Fruit fly (Drosophila melanogaster) whole organism, embryonic: ENCODE results near the gene Rcd2.

Experiments
- ATbp ChIP-seq: fragments of 200-800 bp; sonication (Bioruptor generic); optimal IDR thresholded peaks from 2 replicates; lab custom pipeline; 2017; ENCODE audit warnings: missing biosample characterization, mild to moderate bottlenecking, missing genetic modification characterization, missing genetic modification reagents
- Antp ChIP-seq: fragments of 200-800 bp; sonication (Bioruptor generic); optimal IDR thresholded peaks from 3 replicates; lab custom pipeline; 2016; ENCODE audit warnings: missing biosample characterization, missing genetic modification characterization
- Awh ChIP-seq: fragments of 200-800 bp; sonication (Bioruptor generic); IDR thresholded peaks from 2 replicates; pipeline ENCODE4, ENCODE4 v1.3.6; 2022; ENCODE audit warnings: missing biosample characterization, missing genetic modification characterization
- CG10462 ChIP-seq: fragments of 200-800 bp; sonication (Bioruptor generic); optimal IDR thresholded peaks from 2 replicates; lab custom pipeline; 2016; ENCODE audit warnings: missing biosample characterization, missing genetic modification characterization
- CG10565 ChIP-seq: fragments of 200-800 bp; sonication (Bioruptor generic); optimal IDR thresholded peaks from 3 replicates; lab custom pipeline; 2016; ENCODE audit warnings: missing biosample characterization, mild to moderate bottlenecking, missing genetic modification characterization
- CG12391 ChIP-seq: fragments of 200-800 bp; sonication (Bioruptor generic); optimal IDR thresholded peaks from 3 replicates; lab custom pipeline; 2018; ENCODE audit warnings: missing biosample characterization, mild to moderate bottlenecking, missing genetic modification characterization, moderate library complexity
- CG14710 ChIP-seq: fragments of 200-800 bp; sonication (Bioruptor generic); optimal IDR thresholded peaks from 3 replicates; lab custom pipeline; 2019; ENCODE audit warnings: missing biosample characterization, mild to moderate bottlenecking, missing genetic modification characterization, moderate library complexity
- CG1529 ChIP-seq: fragments of 200-800 bp; sonication (Bioruptor generic); optimal IDR thresholded peaks from 3 replicates; lab custom pipeline; 2018; ENCODE audit warnings: missing biosample characterization, missing genetic modification characterization
- CG15601 ChIP-seq: fragments of 200-800 bp; sonication (Bioruptor generic); optimal IDR thresholded peaks from 3 replicates; lab custom pipeline; 2019; ENCODE audit warnings: missing biosample characterization, mild to moderate bottlenecking, missing genetic modification characterization, moderate library complexity
- CG18262 ChIP-seq: fragments of 200-800 bp; optimal IDR thresholded peaks from 3 replicates; lab custom pipeline; 2019; ENCODE audit warnings: missing biosample characterization, mild to moderate bottlenecking, missing genetic modification characterization, moderate library complexity
- CG2712 ChIP-seq: fragments of 200-800 bp; optimal IDR thresholded peaks from 3 replicates; lab custom pipeline; 2019; ENCODE audit warnings: missing biosample characterization, mild to moderate bottlenecking, missing genetic modification characterization, moderate library complexity
- CG5953 ChIP-seq: fragments of 200-800 bp; sonication (Bioruptor generic); IDR thresholded peaks from 2 replicates; pipeline ENCODE4 v1.3.6; 2022; ENCODE audit warnings: missing biosample characterization, missing genetic modification characterization
- CG6254 ChIP-seq: fragments of 200-800 bp; sonication (Bioruptor generic); optimal IDR thresholded peaks from 3 replicates; lab custom pipeline; 2017; ENCODE audit warnings: mild to moderate bottlenecking, missing biosample characterization, missing genetic modification reagents, missing genetic modification characterization
- CG7786 ChIP-seq: fragments of 200-800 bp; sonication (Bioruptor generic); optimal IDR thresholded peaks from 2 replicates; lab custom pipeline; 2016; ENCODE audit warnings: missing biosample characterization, missing genetic modification characterization
- CG8290 ChIP-seq, 3 experiments: fragments of 200-800 bp; sonication (Bioruptor generic); optimal IDR thresholded peaks; 2 replicates each; lab custom pipeline; 2016 to 2019; ENCODE audit warnings: missing biosample characterization in 3 of 3, missing genetic modification characterization in 3 of 3, mild to moderate bottlenecking in 2 of 3, moderate library complexity in 1 of 3
- CG8388 ChIP-seq: fragments of 200-800 bp; sonication (Bioruptor generic); optimal IDR thresholded peaks from 2 replicates; lab custom pipeline; 2019; ENCODE audit warnings: missing biosample characterization, mild to moderate bottlenecking, missing genetic modification characterization, moderate library complexity
- CG8765 ChIP-seq: fragments of 200-800 bp; sonication (Bioruptor generic); IDR thresholded peaks from 2 replicates; pipeline ENCODE4 v1.3.6; 2022; ENCODE audit warnings: missing biosample characterization, missing genetic modification characterization
- Chrac-16 ChIP-seq: fragments of 200-800 bp; sonication (Bioruptor generic); optimal IDR thresholded peaks from 3 replicates; lab custom pipeline; 2016; ENCODE audit warnings: missing biosample characterization, missing genetic modification characterization
- Doc3 ChIP-seq: fragments of 200-800 bp; sonication (Bioruptor generic); IDR thresholded peaks from 3 replicates; pipeline ENCODE4 v1.3.6; 2022; ENCODE audit warnings: missing biosample characterization, missing genetic modification characterization; ENCODE audit not compliant: partially characterized antibody
- HLH4C ChIP-seq: fragments of 200-800 bp; sonication (Bioruptor generic); IDR thresholded peaks from 3 replicates; pipeline ENCODE4 v1.3.6; 2022; ENCODE audit warnings: missing biosample characterization, missing genetic modification characterization; ENCODE audit not compliant: partially characterized antibody
- Hand ChIP-seq: fragments of 200-800 bp; sonication (Bioruptor generic); optimal IDR thresholded peaks from 2 replicates; lab custom pipeline; 2017; ENCODE audit warnings: mild to moderate bottlenecking, missing biosample characterization, missing genetic modification reagents, missing genetic modification characterization
- NC2β ChIP-seq: fragments of 200-800 bp; sonication (Bioruptor generic); optimal IDR thresholded peaks from 2 replicates; lab custom pipeline; 2016; ENCODE audit warnings: missing biosample characterization, missing genetic modification characterization
- Oli ChIP-seq: fragments of 200-800 bp; sonication (Bioruptor generic); optimal IDR thresholded peaks from 2 replicates; lab custom pipeline; 2018; ENCODE audit warnings: missing biosample characterization, mild to moderate bottlenecking, missing genetic modification characterization, moderate library complexity
- Scr ChIP-seq: fragments of 200-800 bp; sonication (Bioruptor generic); IDR thresholded peaks from 2 replicates; pipeline ENCODE4 v1.3.6; 2022; ENCODE audit warnings: missing biosample characterization, missing genetic modification characterization; ENCODE audit not compliant: partially characterized antibody
- Side ChIP-seq: fragments of 200-800 bp; sonication (Bioruptor generic); optimal IDR thresholded peaks from 2 replicates; lab custom pipeline; 2016; ENCODE audit warnings: missing biosample characterization, missing genetic modification characterization
- Xbp1 ChIP-seq: fragments of 200-800 bp; sonication (Bioruptor generic); optimal IDR thresholded peaks from 3 replicates; lab custom pipeline; 2016; ENCODE audit warnings: missing biosample characterization, mild to moderate bottlenecking, missing genetic modification characterization
- abd-A ChIP-seq: fragments of 200-800 bp; sonication (Bioruptor generic); optimal IDR thresholded peaks from 3 replicates; lab custom pipeline; 2019; ENCODE audit warnings: missing biosample characterization, mild to moderate bottlenecking, missing genetic modification characterization, moderate library complexity
- bsh ChIP-seq, 2 experiments: fragments of 200-800 bp; sonication (Bioruptor generic); optimal IDR thresholded peaks; 2 replicates each; lab custom pipeline; 2017 to 2018; ENCODE audit warnings: mild to moderate bottlenecking in 2 of 2, missing biosample characterization in 2 of 2, missing genetic modification characterization in 2 of 2, moderate library complexity in 1 of 2
- chn ChIP-seq: fragments of 200-800 bp; sonication (Bioruptor generic); optimal IDR thresholded peaks from 2 replicates; lab custom pipeline; 2016; ENCODE audit warnings: missing biosample characterization, missing genetic modification characterization
- corto ChIP-seq: fragments of 200-800 bp; sonication (Bioruptor generic); optimal IDR thresholded peaks from 2 replicates; lab custom pipeline; 2016; ENCODE audit warnings: missing biosample characterization, mild to moderate bottlenecking, missing genetic modification characterization, moderate library complexity
- disco-r ChIP-seq: fragments of 200-800 bp; sonication (Bioruptor generic); optimal IDR thresholded peaks from 2 replicates; lab custom pipeline; 2016; ENCODE audit warnings: missing biosample characterization, missing genetic modification characterization
- fd96Cb ChIP-seq: fragments of 200-800 bp; sonication (Bioruptor generic); optimal IDR thresholded peaks from 2 replicates; lab custom pipeline; 2018; ENCODE audit warnings: missing biosample characterization, mild to moderate bottlenecking, missing genetic modification characterization, moderate library complexity
- grn ChIP-seq: fragments of 200-800 bp; sonication (Bioruptor generic); optimal IDR thresholded peaks from 3 replicates; lab custom pipeline; 2017; ENCODE audit warnings: missing biosample characterization, missing genetic modification characterization
- lbe ChIP-seq: fragments of 200-800 bp; sonication (Bioruptor generic); optimal IDR thresholded peaks from 2 replicates; lab custom pipeline; 2016; ENCODE audit warnings: missing biosample characterization, mild to moderate bottlenecking, missing genetic modification characterization
- mirr ChIP-seq: fragments of 200-800 bp; sonication (Bioruptor generic); optimal IDR thresholded peaks from 3 replicates; lab custom pipeline; 2018; ENCODE audit warnings: missing biosample characterization, mild to moderate bottlenecking, missing genetic modification characterization
- nom ChIP-seq: fragments of 200-800 bp; sonication (Bioruptor generic); optimal IDR thresholded peaks from 2 replicates; lab custom pipeline; 2017; ENCODE audit warnings: missing biosample characterization, missing genetic modification characterization, mild to moderate bottlenecking, moderate library complexity, missing genetic modification reagents
- pho ChIP-seq: fragments of 200-800 bp; sonication (Bioruptor generic); optimal IDR thresholded peaks from 2 replicates; lab custom pipeline; 2016; ENCODE audit warnings: missing biosample characterization, missing genetic modification characterization
- phol ChIP-seq: fragments of 200-800 bp; sonication (Bioruptor generic); optimal IDR thresholded peaks from 3 replicates; lab custom pipeline; 2018; ENCODE audit warnings: missing biosample characterization, mild to moderate bottlenecking, missing genetic modification characterization, moderate library complexity
- prd ChIP-seq, 3 experiments: fragments of >200 bp in 2 of 3; fragments of 200-800 bp in 1 of 3; sonication (Bioruptor generic) in 1 of 3; optimal IDR thresholded peaks in 2 of 3; IDR thresholded peaks in 1 of 3; 2 replicates in 2 of 3; 3 replicates in 1 of 3; pipeline versions ENCODE4 v1.3.6 to Lab custom; 2017 to 2022; ENCODE audit warnings: missing biosample characterization in 1 of 3, missing genetic modification characterization in 1 of 3
- sens ChIP-seq: fragments of 200-800 bp; sonication (Bioruptor generic); peaks from one replicate; lab custom pipeline; 2016; ENCODE audit warnings: missing biosample characterization, missing genetic modification characterization
- sisA ChIP-seq: fragments of 200-800 bp; sonication (Bioruptor generic); IDR thresholded peaks from 2 replicates; pipeline ENCODE4 v1.3.6; 2022; ENCODE audit warnings: missing biosample characterization, missing genetic modification characterization
- sna ChIP-seq: fragments of 200-800 bp; sonication (Bioruptor generic); IDR thresholded peaks from 2 replicates; pipeline ENCODE4 v1.3.6; 2022; ENCODE audit warnings: missing biosample characterization, missing genetic modification characterization; ENCODE audit not compliant: partially characterized antibody
- sqz ChIP-seq: fragments of 200-800 bp; sonication (Bioruptor generic); optimal IDR thresholded peaks from 3 replicates; lab custom pipeline; 2018; ENCODE audit warnings: missing biosample characterization, mild to moderate bottlenecking, missing genetic modification characterization
- sr ChIP-seq: fragments of 200-800 bp; sonication (Bioruptor generic); IDR thresholded peaks from 3 replicates; pipeline ENCODE4 v1.3.6; 2022; ENCODE audit warnings: missing biosample characterization, missing genetic modification characterization
- tio ChIP-seq: fragments of 200-800 bp; sonication (Bioruptor generic); optimal IDR thresholded peaks from 2 replicates; lab custom pipeline; 2017; ENCODE audit warnings: missing biosample characterization, missing genetic modification characterization, inconsistent platforms
- vvl ChIP-seq: fragments of 200-800 bp; sonication (Bioruptor generic); IDR thresholded peaks from 2 replicates; pipeline ENCODE4 v1.3.6; 2022; ENCODE audit warnings: missing biosample characterization, missing genetic modification characterization
- zfh1 ChIP-seq: fragments of 200-800 bp; sonication (Bioruptor generic); IDR thresholded peaks from 3 replicates; pipeline ENCODE4 v1.3.6; 2022; ENCODE audit warnings: missing biosample characterization, missing genetic modification characterization

The Rcd2 gene

DNA sequence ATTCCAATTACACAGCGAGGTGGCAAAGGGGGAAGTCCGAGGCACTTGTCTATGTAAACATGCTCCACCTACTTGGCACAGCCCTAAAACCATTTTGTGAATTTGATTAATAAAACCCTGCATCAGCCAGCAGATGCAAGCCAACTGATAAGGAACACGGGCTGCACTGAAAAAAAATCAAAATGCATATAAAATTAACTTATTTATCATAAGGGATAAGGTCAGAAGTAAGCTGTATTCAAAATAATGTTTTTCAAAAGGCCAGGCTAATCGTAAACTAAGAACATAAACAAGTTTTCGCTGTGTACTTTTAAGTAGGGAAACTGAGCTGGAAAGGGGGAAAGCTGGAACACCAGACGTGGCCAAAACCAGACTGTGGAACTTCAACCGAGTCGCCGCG lies 11.6 kb upstream of the Rcd2 start (continued):
- TF ChIP-seq CG14710 (peak; percentile 3), CG18262 (tag; lab: Kevin White, UChicago) (peak; percentile 25), ATbp (GFP tag; lab: Kevin White, UChicago) (peak; percentile 42), NC2β (GFP tag; lab: Kevin White, UChicago) (no peak), CG12391 (tag; lab: Kevin White, UChicago) (peak; percentile 2), mirr (GFP tag; lab: Kevin White, UChicago) (no peak), sens (GFP tag; lab: Kevin White, UChicago) (peak; percentile 68), Xbp1 (GFP tag; lab: Kevin White, UChicago) (peak; percentile 3), fd96Cb (tag; lab: Kevin White, UChicago) (peak; percentile 25), sisA (GFP tag; lab: Robert Waterston, UW) (peak; percentile 7; the same call in 1 of the 2 replicates), CG6254 (GFP tag; lab: Kevin White, UChicago) (peak; percentile 18), Side (GFP tag; lab: Kevin White, UChicago) (no peak), sr (GFP tag; lab: Robert Waterston, UW) (no peak), chn (GFP tag; lab: Kevin White, UChicago) (peak; percentile 5), Oli (tag; lab: Kevin White, UChicago) (peak; percentile 9), Chrac-16 (GFP tag; lab: Kevin White, UChicago) (no peak), phol (tag; lab: Kevin White, UChicago) (peak; percentile 12), CG8765 (GFP tag; lab: Robert Waterston, UW) (no peak), zfh1 (GFP tag; lab: Robert Waterston, UW) (peak; percentile 9; the same call in 1 of the 3 replicates), CG2712 (peak; percentile 48)

dm6 chr3L:20549358-20549757 lies 9.1 kb upstream of the Rcd2 start:
- TF ChIP-seq pho (GFP tag; lab: Kevin White, UChicago), result no peak
- TF ChIP-seq lbe (GFP tag; lab: Kevin White, UChicago), result peak; percentile 37
- TF ChIP-seq prd (optimal IDR thresholded peaks at IDR 0.05; lab: Kevin White, UChicago), result no peak
- TF ChIP-seq prd (GFP tag; IDR thresholded peaks at IDR 0.05; lab: Robert Waterston, UW), result no peak
- no peak for TF ChIP-seq CG10565
- TF ChIP-seq bsh (GFP tag; optimal IDR thresholded peaks at IDR 0.05; lab: Kevin White, UChicago), result peak in 1 of 2 experiments; percentile 24
- no peak for TF ChIP-seq CG15601
- TF ChIP-seq corto (GFP tag; lab: Kevin White, UChicago), result peak; percentile 45
- TF ChIP-seq grn, result peak; percentile 24
- TF ChIP-seq nom (GFP tag; lab: Kevin White, UChicago), result peak; percentile 17
- TF ChIP-seq CG7786 (GFP tag; lab: Kevin White, UChicago), result no peak

dm6 chr3L:20548201-20548854 lies 8.1 kb upstream of the Rcd2 start:
- TF ChIP-seq CG10462 (GFP tag; lab: Kevin White, UChicago), result no peak
- no peak for TF ChIP-seq CG1529 (GFP tag; lab: Kevin White, UChicago)
- TF ChIP-seq sqz (GFP tag; lab: Kevin White, UChicago), result peak; percentile 24
- TF ChIP-seq vvl, result peak; percentile 46
- TF ChIP-seq Scr (GFP tag; lab: Robert Waterston, UW), result no peak
- no peak for TF ChIP-seq tio (GFP tag; lab: Kevin White, UChicago)
- TF ChIP-seq Antp (GFP tag; lab: Kevin White, UChicago), result no peak
- no peak for TF ChIP-seq CG8388 (GFP tag; lab: Kevin White, UChicago)
- TF ChIP-seq Awh (GFP tag; lab: Robert Waterston, UW), result peak; percentile 73
- no peak for TF ChIP-seq sna (GFP tag; lab: Robert Waterston, UW)
- no peak for TF ChIP-seq disco-r (GFP tag; lab: Kevin White, UChicago)
- TF ChIP-seq CG5953 (GFP tag; lab: Robert Waterston, UW), result no peak
- TF ChIP-seq CG8290 (GFP tag; optimal IDR thresholded peaks at IDR 0.05; lab: Kevin White, UChicago), result no peak
- TF ChIP-seq CG8290 (tag; optimal IDR thresholded peaks at IDR 0.05; lab: Kevin White, UChicago), result no peak
- no peak for TF ChIP-seq Hand
- peak; percentile 81 for TF ChIP-seq abd-A (tag; lab: Kevin White, UChicago)
- TF ChIP-seq Doc3 (GFP tag; lab: Robert Waterston, UW), result no peak
- no peak for TF ChIP-seq HLH4C (GFP tag; lab: Robert Waterston, UW)
